Fruit fly (Drosophila melanogaster): ENCODE measurements around the gene Sec61gamma.

Sec61gamma gene

dm6 chrX:19637434-19638327 lies 5.4 kb upstream of the Sec61gamma start (continued):
- TF ChIP-seq CG9797 (GFP tag; optimal IDR thresholded peaks at IDR 0.05) (no peak), Adf1 (GFP tag; IDR thresholded peaks at IDR 0.05) (peak; percentile 77), phol (tag; optimal IDR thresholded peaks at IDR 0.05) (peak; percentile 56), Awh (GFP tag; IDR thresholded peaks at IDR 0.05) (no peak), Atf6 (GFP tag; IDR thresholded peaks at IDR 0.05) (no peak), CG10147 (GFP tag; optimal IDR thresholded peaks at IDR 0.05) (no peak), CG17186 (GFP tag; optimal IDR thresholded peaks at IDR 0.05) (no peak), zfh1 (GFP tag; IDR thresholded peaks at IDR 0.05) (no peak), CG6689 (GFP tag; IDR thresholded peaks at IDR 0.05) (no peak), bsh (GFP tag; optimal IDR thresholded peaks at IDR 0.05) (no peak), CG43689 (GFP tag; IDR thresholded peaks at IDR 0.05) (no peak), onecut (GFP tag; IDR thresholded peaks at IDR 0.05) (no peak), pan (optimal IDR thresholded peaks at IDR 0.05) (no peak), pan (GFP tag; optimal IDR thresholded peaks at IDR 0.05 in 1 of 2, IDR thresholded peaks at IDR 0.05 in 1 of 2) (no peak), D (optimal IDR thresholded peaks at IDR 0.05) (peak; percentile 19), D (GFP tag; optimal IDR thresholded peaks at IDR 0.05) (no peak), CG16863 (GFP tag; optimal IDR thresholded peaks at IDR 0.05) (no peak), CG3407 (GFP tag; optimal IDR thresholded peaks at IDR 0.05) (no peak), mirr (GFP tag; optimal IDR thresholded peaks at IDR 0.05) (no peak), H2.0 (GFP tag; IDR thresholded peaks at IDR 0.05) (no peak), pzg (GFP tag; optimal IDR thresholded peaks at IDR 0.05) (no peak), Xbp1 (GFP tag; optimal IDR thresholded peaks at IDR 0.05) (no peak), Dp (GFP tag; optimal IDR thresholded peaks at IDR 0.05) (no peak), emc (GFP tag; optimal IDR thresholded peaks at IDR 0.05) (no peak), wdn (GFP tag; IDR thresholded peaks at IDR 0.05) (no peak), Oaz (GFP tag; IDR thresholded peaks at IDR 0.05) (no peak), tll (GFP tag; optimal IDR thresholded peaks at IDR 0.05) (no peak), tup (GFP tag; optimal IDR thresholded peaks at IDR 0.05) (no peak), da (GFP tag; optimal IDR thresholded peaks at IDR 0.05) (no peak), BtbVII (GFP tag; optimal IDR thresholded peaks at IDR 0.05) (no peak), CG31441 (GFP tag; IDR thresholded peaks at IDR 0.05) (no peak), CG7839 (tag; optimal IDR thresholded peaks at IDR 0.05) (no peak), run (tag; optimal IDR thresholded peaks at IDR 0.05) (no peak), so (GFP tag; IDR thresholded peaks at IDR 0.05) (no peak), Ptx1 (GFP tag; IDR thresholded peaks at IDR 0.05) (no peak), salm (tag; optimal IDR thresholded peaks at IDR 0.05) (no peak), Rx (GFP tag; IDR thresholded peaks at IDR 0.05) (no peak), CG10431 (GFP tag; optimal IDR thresholded peaks at IDR 0.05) (no peak), nom (GFP tag; optimal IDR thresholded peaks at IDR 0.05) (no peak), CG8944 (GFP tag; optimal IDR thresholded peaks at IDR 0.05) (no peak), sob (GFP tag; IDR thresholded peaks at IDR 0.05) (no peak), sqz (GFP tag; optimal IDR thresholded peaks at IDR 0.05) (no peak), CG18011 (GFP tag; optimal IDR thresholded peaks at IDR 0.05) (no peak), Asciz (GFP tag; optimal IDR thresholded peaks at IDR 0.05) (no peak), CG12391 (tag; optimal IDR thresholded peaks at IDR 0.05) (no peak), Med (GFP tag) (peak; percentile 79), CG4360 (GFP tag; IDR thresholded peaks at IDR 0.05) (peak; percentile 57), z (GFP tag; IDR thresholded peaks at IDR 0.05) (no peak), CG9215 (GFP tag; IDR thresholded peaks at IDR 0.05) (no peak), Nf-YA (GFP tag; IDR thresholded peaks at IDR 0.05) (no peak)

Data from whole organism, embryonic.